Fruit fly (Drosophila melanogaster) whole organism, embryonic: Measurements from ENCODE around the gene mRpS9.
A peak's percentile ranks its signal among the peaks of the same experiment; 100 is the strongest.

Experiments used
- Antp ChIP-seq: fragments of 200-800 bp; sonication (Bioruptor generic); optimal IDR thresholded peaks from 3 replicates; lab custom pipeline; 2016; ENCODE audit warnings: missing biosample characterization, missing genetic modification characterization
- Bteb2 ChIP-seq: fragments of 200-800 bp; sonication (Bioruptor generic); optimal IDR thresholded peaks from 2 replicates; lab custom pipeline; 2016; ENCODE audit warnings: missing biosample characterization, missing genetic modification characterization
- CG10267 ChIP-seq: fragments of 200-800 bp; sonication (Bioruptor generic); optimal IDR thresholded peaks from 2 replicates; lab custom pipeline; 2018; ENCODE audit warnings: missing biosample characterization, mild to moderate bottlenecking, missing genetic modification characterization, moderate library complexity
- CG11247 ChIP-seq: fragments of 200-800 bp; sonication (Bioruptor generic); IDR thresholded peaks from 2 replicates; pipeline ENCODE4 v1.3.6; 2022; ENCODE audit warnings: missing biosample characterization, missing genetic modification characterization
- CG11504 ChIP-seq: fragments of 200-800 bp; sonication (Bioruptor generic); optimal IDR thresholded peaks from 3 replicates; lab custom pipeline; 2019; ENCODE audit warnings: missing biosample characterization, mild to moderate bottlenecking, missing genetic modification characterization, moderate library complexity
- CG12942 ChIP-seq: fragments of 200-800 bp; sonication (Bioruptor generic); optimal IDR thresholded peaks from 3 replicates; lab custom pipeline; 2016; ENCODE audit warnings: missing biosample characterization, missing genetic modification characterization
- CG13123 ChIP-seq: fragments of 200-800 bp; sonication (Bioruptor generic); optimal IDR thresholded peaks from 2 replicates; lab custom pipeline; 2016; ENCODE audit warnings: missing biosample characterization, missing genetic modification characterization
- CG15011 ChIP-seq: fragments of 200-800 bp; sonication (Bioruptor generic); optimal IDR thresholded peaks from 3 replicates; lab custom pipeline; 2018; ENCODE audit warnings: missing biosample characterization, mild to moderate bottlenecking, missing genetic modification characterization
- CG17802 ChIP-seq: fragments of 200-800 bp; sonication (Bioruptor generic); optimal IDR thresholded peaks from 2 replicates; lab custom pipeline; 2018; ENCODE audit warnings: missing biosample characterization, mild to moderate bottlenecking, missing genetic modification characterization, moderate library complexity
- CG18476 ChIP-seq: fragments of 200-800 bp; sonication (Bioruptor generic); optimal IDR thresholded peaks from 2 replicates; lab custom pipeline; 2016; ENCODE audit warnings: missing biosample characterization, mild to moderate bottlenecking, missing genetic modification characterization
- CG2678 ChIP-seq: fragments of 200-800 bp; sonication (Bioruptor generic); optimal IDR thresholded peaks from 3 replicates; lab custom pipeline; 2019; ENCODE audit warnings: missing biosample characterization, mild to moderate bottlenecking, missing genetic modification characterization, moderate library complexity
- CG43689 ChIP-seq: fragments of 200-800 bp; sonication (Bioruptor generic); IDR thresholded peaks from 2 replicates; pipeline ENCODE4 v1.3.6; 2022; ENCODE audit warnings: missing biosample characterization, missing genetic modification characterization
- CG5180 ChIP-seq: fragments of 200-800 bp; sonication (Bioruptor generic); optimal IDR thresholded peaks from 3 replicates; lab custom pipeline; 2017; ENCODE audit warnings: missing biosample characterization, missing genetic modification characterization, mild to moderate bottlenecking, moderate library complexity, missing genetic modification reagents
- CG6175 ChIP-seq: fragments of 200-800 bp; sonication (Bioruptor generic); IDR thresholded peaks from 3 replicates; pipeline ENCODE4 v1.3.6; 2022; ENCODE audit warnings: missing biosample characterization, missing genetic modification characterization
- CG7271 ChIP-seq: fragments of 200-800 bp; sonication (Bioruptor generic); optimal IDR thresholded peaks from 2 replicates; lab custom pipeline; 2018; ENCODE audit warnings: missing biosample characterization, mild to moderate bottlenecking, missing genetic modification characterization, moderate library complexity
- CG8944 ChIP-seq: fragments of 200-800 bp; sonication (Bioruptor generic); optimal IDR thresholded peaks from 3 replicates; lab custom pipeline; 2016; ENCODE audit warnings: missing biosample characterization, missing genetic modification characterization
- Deaf1 ChIP-seq: fragments of 200-800 bp; optimal IDR thresholded peaks from 3 replicates; lab custom pipeline; 2019; ENCODE audit warnings: missing biosample characterization, mild to moderate bottlenecking, missing genetic modification characterization, moderate library complexity
- Dfd ChIP-seq, 2 experiments: fragments of >200 bp; optimal IDR thresholded peaks; 2 replicates each; lab custom pipeline; 2017; ENCODE audit warnings: missing biosample characterization in 2 of 2, missing genetic modification characterization in 2 of 2
- Doc3 ChIP-seq: fragments of 200-800 bp; sonication (Bioruptor generic); IDR thresholded peaks from 3 replicates; pipeline ENCODE4 v1.3.6; 2022; ENCODE audit warnings: missing biosample characterization, missing genetic modification characterization; ENCODE audit not compliant: partially characterized antibody
- Hr39 ChIP-seq: fragments of >200 bp; optimal IDR thresholded peaks from 2 replicates; lab custom pipeline; 2017
- NfI ChIP-seq: fragments of 200-800 bp; sonication (Bioruptor generic); optimal IDR thresholded peaks from 3 replicates; lab custom pipeline; 2018; ENCODE audit warnings: missing biosample characterization, mild to moderate bottlenecking, missing genetic modification characterization, moderate library complexity
- Opbp ChIP-seq: fragments of 200-800 bp; sonication (Bioruptor generic); IDR thresholded peaks from 3 replicates; pipeline ENCODE4 v1.3.6; 2022; ENCODE audit warnings: missing biosample characterization, missing genetic modification characterization; ENCODE audit not compliant: partially characterized antibody
- PHDP ChIP-seq: fragments of 200-800 bp; sonication (Bioruptor generic); optimal IDR thresholded peaks from 3 replicates; lab custom pipeline; 2018; ENCODE audit warnings: missing biosample characterization, mild to moderate bottlenecking, missing genetic modification characterization, moderate library complexity
- Xrp1 ChIP-seq: fragments of 200-800 bp; sonication (Bioruptor generic); IDR thresholded peaks from 2 replicates; pipeline ENCODE4 v1.3.6; 2022; ENCODE audit warnings: missing biosample characterization, missing genetic modification characterization
- ash1 ChIP-seq: fragments of 200-800 bp; sonication (Bioruptor generic); optimal IDR thresholded peaks from 2 replicates; lab custom pipeline; 2018; ENCODE audit warnings: missing biosample characterization, mild to moderate bottlenecking, missing genetic modification characterization
- cad ChIP-seq: fragments of >200 bp; optimal IDR thresholded peaks from 2 replicates; lab custom pipeline; 2017; ENCODE audit warnings: missing biosample characterization, missing genetic modification characterization
- cas ChIP-seq: fragments of 200-800 bp; sonication (Bioruptor generic); IDR thresholded peaks from 2 replicates; pipeline ENCODE4 v1.3.6; 2022; ENCODE audit warnings: missing biosample characterization, missing genetic modification characterization
- cato ChIP-seq: fragments of 200-800 bp; sonication (Bioruptor generic); optimal IDR thresholded peaks from 2 replicates; lab custom pipeline; 2016; ENCODE audit warnings: missing biosample characterization, missing genetic modification characterization, borderline replicate concordance
- crol ChIP-seq: fragments of 200-800 bp; sonication (Bioruptor generic); IDR thresholded peaks from 2 replicates; pipeline ENCODE4 v1.3.6; 2022; ENCODE audit warnings: missing biosample characterization, missing genetic modification characterization
- ewg ChIP-seq: fragments of 200-800 bp; sonication (Bioruptor generic); optimal IDR thresholded peaks from 3 replicates; lab custom pipeline; 2017; ENCODE audit warnings: mild to moderate bottlenecking, missing biosample characterization, missing genetic modification reagents, missing genetic modification characterization
- eyg ChIP-seq: fragments of 200-800 bp; sonication (Bioruptor generic); optimal IDR thresholded peaks from 3 replicates; lab custom pipeline; 2016; ENCODE audit warnings: missing biosample characterization, missing genetic modification characterization
- fd3F ChIP-seq: fragments of 200-800 bp; sonication (Bioruptor generic); optimal IDR thresholded peaks from 2 replicates; lab custom pipeline; 2018; ENCODE audit warnings: missing biosample characterization, mild to moderate bottlenecking, missing genetic modification characterization, moderate library complexity
- gcm ChIP-seq: fragments of 200-800 bp; sonication (Bioruptor generic); optimal IDR thresholded peaks from 2 replicates; lab custom pipeline; 2019; ENCODE audit warnings: missing biosample characterization, mild to moderate bottlenecking, missing genetic modification characterization, moderate library complexity
- gsb ChIP-seq: fragments of 200-800 bp; sonication (Bioruptor generic); IDR thresholded peaks from 2 replicates; pipeline ENCODE4 v1.3.6; 2022; ENCODE audit warnings: missing biosample characterization, missing genetic modification characterization
- kay ChIP-seq: fragments of 200-800 bp; sonication (Bioruptor generic); optimal IDR thresholded peaks from 2 replicates; lab custom pipeline; 2016; ENCODE audit warnings: missing biosample characterization, missing genetic modification characterization
- kni ChIP-seq: fragments of 200-800 bp; sonication (Bioruptor generic); optimal IDR thresholded peaks from 3 replicates; lab custom pipeline; 2017; ENCODE audit warnings: mild to moderate bottlenecking, missing biosample characterization, missing genetic modification reagents, missing genetic modification characterization
- lilli ChIP-seq: fragments of 200-800 bp; sonication (Bioruptor generic); optimal IDR thresholded peaks from 3 replicates; lab custom pipeline; 2016; ENCODE audit warnings: missing biosample characterization, missing genetic modification characterization
- lmd ChIP-seq: fragments of 200-800 bp; sonication (Bioruptor generic); IDR thresholded peaks from 2 replicates; pipeline ENCODE4 v1.3.6; 2022; ENCODE audit warnings: missing biosample characterization, missing genetic modification characterization
- nau ChIP-seq: fragments of 200-800 bp; sonication (Bioruptor generic); optimal IDR thresholded peaks from 3 replicates; lab custom pipeline; 2017; ENCODE audit warnings: missing biosample characterization, mild to moderate bottlenecking, missing genetic modification characterization, missing genetic modification reagents
- nom ChIP-seq: fragments of 200-800 bp; sonication (Bioruptor generic); optimal IDR thresholded peaks from 2 replicates; lab custom pipeline; 2017; ENCODE audit warnings: missing biosample characterization, missing genetic modification characterization, mild to moderate bottlenecking, moderate library complexity, missing genetic modification reagents
- psq ChIP-seq: fragments of 200-800 bp; sonication (Bioruptor generic); optimal IDR thresholded peaks from 2 replicates; lab custom pipeline; 2017; ENCODE audit warnings: missing biosample characterization, missing genetic modification characterization
- sd ChIP-seq: fragments of 200-800 bp; sonication (Bioruptor generic); optimal IDR thresholded peaks from 3 replicates; lab custom pipeline; 2018; ENCODE audit warnings: missing biosample characterization, mild to moderate bottlenecking, missing genetic modification characterization, moderate library complexity
- sima ChIP-seq: fragments of 200-800 bp; sonication (Bioruptor generic); optimal IDR thresholded peaks from 2 replicates; lab custom pipeline; 2016; ENCODE audit warnings: missing biosample characterization, missing genetic modification characterization
- so ChIP-seq: fragments of 200-800 bp; sonication (Bioruptor generic); IDR thresholded peaks from 3 replicates; pipeline ENCODE4 v1.3.6; 2022; ENCODE audit warnings: missing biosample characterization, missing genetic modification characterization
- sob ChIP-seq: fragments of 200-800 bp; sonication (Bioruptor generic); IDR thresholded peaks from 2 replicates; pipeline ENCODE4 v1.3.6; 2022; ENCODE audit warnings: missing biosample characterization, missing genetic modification characterization
- ssp ChIP-seq: fragments of 200-800 bp; sonication (Bioruptor generic); IDR thresholded peaks from 2 replicates; pipeline ENCODE4 v1.3.6; 2022; ENCODE audit warnings: missing biosample characterization, missing genetic modification characterization
- stc ChIP-seq: fragments of 200-800 bp; sonication (Bioruptor generic); IDR thresholded peaks from 2 replicates; pipeline ENCODE4 v1.3.6; 2022; ENCODE audit warnings: missing biosample characterization, missing genetic modification characterization
- vnd ChIP-seq: fragments of 200-800 bp; sonication (Bioruptor generic); IDR thresholded peaks from 3 replicates; pipeline ENCODE4 v1.3.6; 2022; ENCODE audit warnings: missing biosample characterization, missing genetic modification characterization; ENCODE audit not compliant: partially characterized antibody
- wor ChIP-seq: fragments of 200-800 bp; sonication (Bioruptor generic); IDR thresholded peaks from 2 replicates; pipeline ENCODE4 v1.3.6; 2022; ENCODE audit warnings: missing biosample characterization, missing genetic modification characterization

The mRpS9 gene

DNA sequence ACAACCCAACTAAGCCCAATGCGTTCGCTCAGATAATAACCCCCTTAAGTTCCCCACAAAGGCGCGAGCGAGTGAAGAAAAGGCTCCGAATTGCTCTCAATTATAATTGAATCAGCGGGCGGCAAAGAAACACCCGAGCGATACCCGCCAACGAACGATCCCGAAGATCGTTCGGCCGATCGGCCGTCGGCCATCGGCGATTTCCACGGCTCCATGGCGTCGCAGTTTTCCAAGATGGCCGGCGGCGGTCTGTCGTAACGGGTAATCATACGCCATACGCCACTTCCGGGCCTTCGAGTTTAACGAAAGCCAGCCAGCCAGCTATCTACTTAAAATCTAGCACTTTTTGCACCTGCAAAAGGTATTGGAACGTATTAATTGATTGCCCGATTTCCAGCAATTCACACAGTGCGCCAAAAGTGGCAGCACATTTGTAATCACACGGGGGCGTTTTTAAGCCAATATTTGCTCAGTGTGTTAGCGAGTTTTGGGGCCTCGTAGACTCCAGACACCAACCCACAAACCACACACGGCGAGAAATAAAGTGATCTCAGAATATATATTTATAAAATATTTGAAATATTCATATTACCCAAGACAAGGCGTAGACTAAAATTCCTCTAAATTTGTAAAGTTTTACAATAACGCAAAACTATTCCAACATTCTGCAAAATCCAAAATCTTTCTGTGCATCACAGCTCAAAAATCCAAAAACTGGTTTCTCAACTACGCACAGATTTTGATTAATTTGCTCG is 10.0 kb downstream of the mRpS9 start (continued):
- no peak for TF ChIP-seq so
- peak; percentile 76; the same call in 1 of the 2 replicates for TF ChIP-seq lmd
- TF ChIP-seq CG10267 (tag; lab: Kevin White, UChicago), result no peak
- TF ChIP-seq eyg (GFP tag; lab: Kevin White, UChicago), result no peak
- no peak for TF ChIP-seq ash1
- peak; percentile 24 for TF ChIP-seq fd3F (GFP tag; lab: Kevin White, UChicago)
- no peak for TF ChIP-seq ssp
- TF ChIP-seq Hr39 (lab: Kevin White, UChicago), result no peak
- TF ChIP-seq CG11247 (GFP tag; lab: Robert Waterston, UW), result peak; percentile 15; the same call in 1 of the 2 replicates
- no peak for TF ChIP-seq vnd
- TF ChIP-seq nau, result no peak
- peak; percentile 75 for TF ChIP-seq CG11504
- peak; percentile 62 for TF ChIP-seq CG2678 (tag; lab: Kevin White, UChicago)
- TF ChIP-seq CG43689 (GFP tag; lab: Robert Waterston, UW), result no peak
- peak; percentile 44 for TF ChIP-seq sd
- no peak for TF ChIP-seq ewg (GFP tag; lab: Kevin White, UChicago)
- peak; percentile 23 for TF ChIP-seq gcm (GFP tag; lab: Kevin White, UChicago)
- no peak for TF ChIP-seq Antp
- TF ChIP-seq Dfd (GFP tag; optimal IDR thresholded peaks at IDR 0.05; lab: Kevin White, UChicago), result no peak
- no peak for TF ChIP-seq kay (GFP tag; lab: Kevin White, UChicago)
- no peak for TF ChIP-seq CG17802 (tag; lab: Kevin White, UChicago)
- TF ChIP-seq CG5180 (GFP tag; lab: Kevin White, UChicago), result no peak
- TF ChIP-seq kni (GFP tag; lab: Kevin White, UChicago), result no peak
- TF ChIP-seq, all 482 proteins: peak for 150

DNA sequence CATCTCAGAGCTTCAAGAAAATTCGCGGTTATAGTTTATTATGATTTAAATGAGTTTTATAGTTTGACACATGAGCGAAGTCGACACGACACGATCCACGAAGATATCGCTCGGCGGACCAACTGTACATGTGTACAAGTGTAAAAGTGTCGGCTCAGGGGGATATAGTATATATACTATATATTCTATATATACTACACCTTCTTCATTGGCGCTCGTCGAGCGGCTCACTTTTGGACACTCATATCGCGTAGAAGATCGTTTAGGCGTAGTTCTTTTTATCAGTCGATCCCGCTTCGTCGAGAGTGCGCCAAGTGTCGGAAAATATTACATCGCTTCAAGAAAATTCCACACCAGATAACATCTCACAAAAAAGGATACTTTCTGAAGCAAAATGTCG is 11.4 kb downstream of the mRpS9 start, which contains the start of gene wtrw:
Gene wtrw (plus strand): TSS at position 301 of the 400 bp plus-strand sequence.
- no peak for TF ChIP-seq sd
- TF ChIP-seq PHDP (tag; lab: Kevin White, UChicago), result no peak
- no peak for TF ChIP-seq CG6175 (GFP tag; lab: Robert Waterston, UW)
- no peak for TF ChIP-seq crol (GFP tag; lab: Robert Waterston, UW)
- TF ChIP-seq sima, result no peak
- no peak for TF ChIP-seq wor
- TF ChIP-seq CG18476 (GFP tag; lab: Kevin White, UChicago), result no peak
- TF ChIP-seq CG7271, result no peak
- no peak for TF ChIP-seq psq (GFP tag; lab: Kevin White, UChicago)
- TF ChIP-seq Bteb2 (GFP tag; lab: Kevin White, UChicago), result no peak
- no peak for TF ChIP-seq Deaf1 (tag; lab: Kevin White, UChicago)

DNA sequence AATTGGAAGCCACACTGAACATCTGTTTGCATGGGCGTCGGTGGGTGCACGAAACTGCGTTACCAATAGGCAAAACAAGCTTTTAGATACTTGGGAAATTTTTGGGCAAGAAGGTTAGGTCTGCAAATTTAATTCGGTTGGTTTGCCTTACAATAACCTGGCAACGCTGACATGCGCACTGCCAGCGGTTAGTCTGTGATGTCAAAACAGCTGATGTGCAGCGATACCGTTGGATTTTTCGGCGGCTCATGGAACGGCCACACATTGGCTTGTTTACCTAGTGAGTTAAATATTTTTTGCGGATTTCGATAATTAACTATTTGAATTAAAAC is 15.6 kb downstream of the mRpS9 start, which contains the start of gene ArgRS-m:
Gene ArgRS-m (plus strand): TSS at position 187 of the 332 bp plus-strand sequence.
- TF ChIP-seq CG8944 (peak; percentile 45), nom (GFP tag; lab: Kevin White, UChicago) (no peak), CG13123 (no peak), Doc3 (no peak), ssp (0 out of 2 replicates have a peak, but pooled peaks have one; percentile 26), cad (GFP tag; lab: Kevin White, UChicago) (no peak), sob (GFP tag; lab: Robert Waterston, UW) (no peak), NfI (GFP tag; lab: Kevin White, UChicago) (peak; percentile 58), gsb (no peak), cas (GFP tag; lab: Robert Waterston, UW) (0 out of 2 replicates have a peak, but pooled peaks have one; percentile 10), CG12942 (GFP tag; lab: Kevin White, UChicago) (peak; percentile 33), lilli (peak; percentile 80), Xrp1 (GFP tag; lab: Robert Waterston, UW) (peak; percentile 16; the same call in 1 of the 2 replicates), cato (GFP tag; lab: Kevin White, UChicago) (no peak), stc (peak; percentile 6; the same call in 1 of the 2 replicates), Opbp (GFP tag; lab: Robert Waterston, UW) (peak; percentile 34; the same call in 1 of the 3 replicates), CG15011 (no peak)
